Fruit fly (Drosophila melanogaster): ENCODE measurements around the gene CG42337.

CG42337 gene

dm6 chr3L:21193170-21193569, at the start of gene CG42337:
CG42337 (minus strand) TSS chr3L:21193363.
- TF ChIP-seq Dfd (GFP tag; optimal IDR thresholded peaks at IDR 0.05) (no peak), p53 (GFP tag; optimal IDR thresholded peaks at IDR 0.05) (no peak), lmd (GFP tag; IDR thresholded peaks at IDR 0.05) (no peak), Hmx (GFP tag; optimal IDR thresholded peaks at IDR 0.05) (no peak), CG16779 (GFP tag; IDR thresholded peaks at IDR 0.05) (peak; percentile 88), BEAF-32 (GFP tag; optimal IDR thresholded peaks at IDR 0.05) (no peak), gcm (GFP tag; optimal IDR thresholded peaks at IDR 0.05) (no peak), Neu2 (GFP tag; optimal IDR thresholded peaks at IDR 0.05; ENCODE audit: borderline replicate concordance) (no peak), Hsf (GFP tag; optimal IDR thresholded peaks at IDR 0.05) (no peak), luna (GFP tag; optimal IDR thresholded peaks at IDR 0.05) (no peak), Aef1 (GFP tag; IDR thresholded peaks at IDR 0.05) (no peak), CG1792 (GFP tag; optimal IDR thresholded peaks at IDR 0.05) (no peak), tx (GFP tag; optimal IDR thresholded peaks at IDR 0.05) (no peak), D (optimal IDR thresholded peaks at IDR 0.05) (no peak), D (GFP tag; optimal IDR thresholded peaks at IDR 0.05) (no peak), Scr (GFP tag; IDR thresholded peaks at IDR 0.05; ENCODE audit: partially characterized antibody) (no peak), CG15269 (tag; optimal IDR thresholded peaks at IDR 0.05) (no peak), hkb (optimal IDR thresholded peaks at IDR 0.05) (no peak), hkb (GFP tag; IDR thresholded peaks at IDR 0.05) (no peak), wor (GFP tag; IDR thresholded peaks at IDR 0.05) (no peak), CG1602 (GFP tag; optimal IDR thresholded peaks at IDR 0.05) (no peak), pzg (GFP tag; optimal IDR thresholded peaks at IDR 0.05) (no peak), CG15696 (tag; optimal IDR thresholded peaks at IDR 0.05) (no peak), HmgZ (tag; optimal IDR thresholded peaks at IDR 0.05) (no peak), CG34376 (GFP tag; optimal IDR thresholded peaks at IDR 0.05) (no peak), CG3163 (GFP tag; optimal IDR thresholded peaks at IDR 0.05) (peak; percentile 33), emc (GFP tag; optimal IDR thresholded peaks at IDR 0.05) (no peak), CG34422 (GFP tag; IDR thresholded peaks at IDR 0.05) (0 out of 3 replicates have a peak, but pooled peaks have one; percentile 29), onecut (GFP tag; IDR thresholded peaks at IDR 0.05) (no peak; the same call in 1 of the 2 replicates), Sox102F (GFP tag; optimal IDR thresholded peaks at IDR 0.05) (no peak), CG11456 (GFP tag; IDR thresholded peaks at IDR 0.05) (0 out of 3 replicates have a peak, but pooled peaks have one; percentile 35), Gug (GFP tag; IDR thresholded peaks at IDR 0.05) (no peak), ab (GFP tag; optimal IDR thresholded peaks at IDR 0.05) (no peak), danr (GFP tag; IDR thresholded peaks at IDR 0.05) (no peak), CG2202 (tag; optimal IDR thresholded peaks at IDR 0.05) (no peak), CG4820 (GFP tag; optimal IDR thresholded peaks at IDR 0.05) (no peak), CG9215 (GFP tag; IDR thresholded peaks at IDR 0.05) (no peak), gt (GFP tag; IDR thresholded peaks at IDR 0.05) (no peak), sr (GFP tag; IDR thresholded peaks at IDR 0.05) (no peak), CG7372 (GFP tag; IDR thresholded peaks at IDR 0.05) (no peak), CG6683 (GFP tag; optimal IDR thresholded peaks at IDR 0.05) (no peak), CG31224 (GFP tag; IDR thresholded peaks at IDR 0.05) (no peak), slbo (GFP tag; IDR thresholded peaks at IDR 0.05) (peak; percentile 28; the same call in 1 of the 2 replicates), CG8924 (tag; optimal IDR thresholded peaks at IDR 0.05) (no peak), esg (GFP tag; conservative IDR thresholded peaks at IDR 0.05) (no peak), ato (GFP tag; IDR thresholded peaks at IDR 0.05; ENCODE audit: partially characterized antibody) (no peak), Mrtf (GFP tag; IDR thresholded peaks at IDR 0.05) (0 out of 3 replicates have a peak, but pooled peaks have one; percentile 37), CG13775 (GFP tag; optimal IDR thresholded peaks at IDR 0.05) (no peak), C15 (GFP tag; IDR thresholded peaks at IDR 0.05) (no peak), CG8388 (GFP tag; optimal IDR thresholded peaks at IDR 0.05) (no peak), zf30C (GFP tag; optimal IDR thresholded peaks at IDR 0.05) (no peak), CG8359 (GFP tag; optimal IDR thresholded peaks at IDR 0.05; ENCODE audit: borderline replicate concordance) (no peak), Spps (tag; optimal IDR thresholded peaks at IDR 0.05) (no peak)

All from whole organism, embryonic.